Fruit fly (Drosophila melanogaster) whole organism, embryonic: ENCODE data around the gene Cog2.

Experiments used
- ATbp ChIP-seq: fragments of 200-800 bp; sonication (Bioruptor generic); optimal IDR thresholded peaks from 2 replicates; lab custom pipeline; 2017; ENCODE audit warnings: missing biosample characterization, mild to moderate bottlenecking, missing genetic modification characterization, missing genetic modification reagents
- Aef1 ChIP-seq: fragments of 200-800 bp; sonication (Bioruptor generic); IDR thresholded peaks from 3 replicates; pipeline ENCODE4 v1.3.6; 2022; ENCODE audit warnings: missing biosample characterization, missing genetic modification characterization
- BEAF-32 ChIP-seq: fragments of 200-800 bp; sonication (Bioruptor generic); optimal IDR thresholded peaks from 3 replicates; lab custom pipeline; 2017; ENCODE audit warnings: missing biosample characterization, missing genetic modification characterization, mild to moderate bottlenecking, moderate library complexity, missing genetic modification reagents
- C15 ChIP-seq: fragments of 200-800 bp; sonication (Bioruptor generic); IDR thresholded peaks from 3 replicates; pipeline ENCODE4 v1.3.6; 2022; ENCODE audit warnings: missing biosample characterization, missing genetic modification characterization
- CG10209 ChIP-seq: fragments of 200-800 bp; sonication (Bioruptor generic); optimal IDR thresholded peaks from 3 replicates; lab custom pipeline; 2017; ENCODE audit warnings: missing biosample characterization, mild to moderate bottlenecking, missing genetic modification characterization, missing genetic modification reagents
- CG10462 ChIP-seq: fragments of 200-800 bp; sonication (Bioruptor generic); optimal IDR thresholded peaks from 2 replicates; lab custom pipeline; 2016; ENCODE audit warnings: missing biosample characterization, missing genetic modification characterization
- CG10565 ChIP-seq: fragments of 200-800 bp; sonication (Bioruptor generic); optimal IDR thresholded peaks from 3 replicates; lab custom pipeline; 2016; ENCODE audit warnings: missing biosample characterization, mild to moderate bottlenecking, missing genetic modification characterization
- CG10654 ChIP-seq: fragments of 200-800 bp; sonication (Bioruptor generic); optimal IDR thresholded peaks from 2 replicates; lab custom pipeline; 2016; ENCODE audit warnings: missing biosample characterization, missing genetic modification characterization
- CG11504 ChIP-seq: fragments of 200-800 bp; sonication (Bioruptor generic); optimal IDR thresholded peaks from 3 replicates; lab custom pipeline; 2019; ENCODE audit warnings: missing biosample characterization, mild to moderate bottlenecking, missing genetic modification characterization, moderate library complexity
- CG13624 ChIP-seq: fragments of 200-800 bp; sonication (Bioruptor generic); optimal IDR thresholded peaks from 2 replicates; lab custom pipeline; 2016; ENCODE audit warnings: missing biosample characterization, missing genetic modification characterization
- CG15269 ChIP-seq: fragments of 200-800 bp; sonication (Bioruptor generic); optimal IDR thresholded peaks from 2 replicates; lab custom pipeline; 2018; ENCODE audit warnings: missing biosample characterization, mild to moderate bottlenecking, missing genetic modification characterization, moderate library complexity
- CG1602 ChIP-seq: fragments of 200-800 bp; sonication (Bioruptor generic); optimal IDR thresholded peaks from 3 replicates; lab custom pipeline; 2016; ENCODE audit warnings: missing biosample characterization, missing genetic modification characterization
- CG16863 ChIP-seq: fragments of 200-800 bp; sonication (Bioruptor generic); optimal IDR thresholded peaks from 3 replicates; lab custom pipeline; 2016; ENCODE audit warnings: missing biosample characterization, missing genetic modification characterization
- CG17912 ChIP-seq: fragments of 200-800 bp; sonication (Bioruptor generic); optimal IDR thresholded peaks from 2 replicates; lab custom pipeline; 2018; ENCODE audit warnings: missing biosample characterization, mild to moderate bottlenecking, missing genetic modification characterization
- CG18599 ChIP-seq: fragments of 200-800 bp; sonication (Bioruptor generic); optimal IDR thresholded peaks from 3 replicates; lab custom pipeline; 2017; ENCODE audit warnings: missing biosample characterization, missing genetic modification characterization, mild to moderate bottlenecking, moderate library complexity, missing genetic modification reagents
- CG2202 ChIP-seq: fragments of 200-800 bp; sonication (Bioruptor generic); optimal IDR thresholded peaks from 2 replicates; lab custom pipeline; 2018; ENCODE audit warnings: missing biosample characterization, mild to moderate bottlenecking, missing genetic modification characterization
- CG2875 ChIP-seq: fragments of 200-800 bp; sonication (Bioruptor generic); optimal IDR thresholded peaks from 2 replicates; lab custom pipeline; 2017; ENCODE audit warnings: missing biosample characterization, mild to moderate bottlenecking, missing genetic modification characterization, missing genetic modification reagents
- CG30403 ChIP-seq: fragments of 200-800 bp; sonication (Bioruptor generic); optimal IDR thresholded peaks from 3 replicates; lab custom pipeline; 2016; ENCODE audit warnings: missing biosample characterization, missing genetic modification characterization
- CG34376 ChIP-seq: fragments of 200-800 bp; sonication (Bioruptor generic); optimal IDR thresholded peaks from 2 replicates; lab custom pipeline; 2018; ENCODE audit warnings: missing biosample characterization, mild to moderate bottlenecking, missing genetic modification characterization
- CG5180 ChIP-seq: fragments of 200-800 bp; sonication (Bioruptor generic); optimal IDR thresholded peaks from 3 replicates; lab custom pipeline; 2017; ENCODE audit warnings: missing biosample characterization, missing genetic modification characterization, mild to moderate bottlenecking, moderate library complexity, missing genetic modification reagents
- CG7786 ChIP-seq: fragments of 200-800 bp; sonication (Bioruptor generic); optimal IDR thresholded peaks from 2 replicates; lab custom pipeline; 2016; ENCODE audit warnings: missing biosample characterization, missing genetic modification characterization
- CG8089 ChIP-seq: fragments of 200-800 bp; sonication (Bioruptor generic); optimal IDR thresholded peaks from 3 replicates; lab custom pipeline; 2016; ENCODE audit warnings: missing biosample characterization, missing genetic modification characterization
- CG9609 ChIP-seq: fragments of 200-800 bp; sonication (Bioruptor generic); optimal IDR thresholded peaks from 3 replicates; lab custom pipeline; 2016; ENCODE audit warnings: missing biosample characterization, missing genetic modification characterization
- CrebB ChIP-seq: fragments of 200-800 bp; sonication (Bioruptor generic); optimal IDR thresholded peaks from 3 replicates; lab custom pipeline; 2018; ENCODE audit warnings: missing biosample characterization, mild to moderate bottlenecking, missing genetic modification characterization
- Dfd ChIP-seq, 2 experiments: fragments of >200 bp; optimal IDR thresholded peaks; 2 replicates each; lab custom pipeline; 2017; ENCODE audit warnings: missing biosample characterization in 2 of 2, missing genetic modification characterization in 2 of 2
- Hr39 ChIP-seq: fragments of >200 bp; optimal IDR thresholded peaks from 2 replicates; lab custom pipeline; 2017
- MBD-R2 ChIP-seq: fragments of 200-800 bp; sonication (Bioruptor generic); IDR thresholded peaks from 2 replicates; pipeline ENCODE4 v1.3.6; 2022; ENCODE audit warnings: missing biosample characterization, missing genetic modification characterization
- Mad ChIP-seq: fragments of 200-800 bp; sonication (Bioruptor generic); optimal IDR thresholded peaks from 2 replicates; lab custom pipeline; 2016; ENCODE audit warnings: missing biosample characterization, missing genetic modification characterization
- Med ChIP-seq: fragments of 200-800 bp; sonication (Bioruptor generic); peaks from one replicate; lab custom pipeline; 2016; ENCODE audit warnings: missing biosample characterization, missing genetic modification characterization, mild to moderate bottlenecking, inconsistent platforms, moderate library complexity
- PHDP ChIP-seq: fragments of 200-800 bp; sonication (Bioruptor generic); optimal IDR thresholded peaks from 3 replicates; lab custom pipeline; 2018; ENCODE audit warnings: missing biosample characterization, mild to moderate bottlenecking, missing genetic modification characterization, moderate library complexity
- Ptx1 ChIP-seq: fragments of 200-800 bp; sonication (Bioruptor generic); IDR thresholded peaks from 2 replicates; pipeline ENCODE4 v1.3.6; 2022; ENCODE audit warnings: missing biosample characterization, missing genetic modification characterization
- Rx ChIP-seq: fragments of 200-800 bp; sonication (Bioruptor generic); IDR thresholded peaks from 2 replicates; pipeline ENCODE4 v1.3.6; 2022; ENCODE audit warnings: missing biosample characterization, missing genetic modification characterization
- ac ChIP-seq: fragments of 200-800 bp; sonication (Bioruptor generic); optimal IDR thresholded peaks from 3 replicates; lab custom pipeline; 2017; ENCODE audit warnings: missing biosample characterization, mild to moderate bottlenecking, missing genetic modification characterization
- ase ChIP-seq: fragments of 200-800 bp; sonication (Bioruptor generic); IDR thresholded peaks from 3 replicates; pipeline ENCODE4 v1.3.6; 2022; ENCODE audit warnings: missing biosample characterization, missing genetic modification characterization
- bsh ChIP-seq, 2 experiments: fragments of 200-800 bp; sonication (Bioruptor generic); optimal IDR thresholded peaks; 2 replicates each; lab custom pipeline; 2017 to 2018; ENCODE audit warnings: mild to moderate bottlenecking in 2 of 2, missing biosample characterization in 2 of 2, missing genetic modification characterization in 2 of 2, moderate library complexity in 1 of 2
- corto ChIP-seq: fragments of 200-800 bp; sonication (Bioruptor generic); optimal IDR thresholded peaks from 2 replicates; lab custom pipeline; 2016; ENCODE audit warnings: missing biosample characterization, mild to moderate bottlenecking, missing genetic modification characterization, moderate library complexity
- croc ChIP-seq: fragments of 200-800 bp; sonication (Bioruptor generic); conservative IDR thresholded peaks from 3 replicates; pipeline ENCODE4 v1.3.6; 2022; ENCODE audit warnings: missing biosample characterization, missing genetic modification characterization
- crp ChIP-seq, 2 experiments: fragments of 200-800 bp; sonication (Bioruptor generic); optimal IDR thresholded peaks; 2 replicates in 1 of 2; 3 replicates in 1 of 2; lab custom pipeline; 2017; ENCODE audit warnings: missing biosample characterization in 2 of 2, missing genetic modification characterization in 2 of 2, mild to moderate bottlenecking in 1 of 2, moderate library complexity in 1 of 2
- gro ChIP-seq: fragments of 200-800 bp; sonication (Bioruptor generic); optimal IDR thresholded peaks from 2 replicates; lab custom pipeline; 2016; ENCODE audit warnings: missing biosample characterization, missing genetic modification characterization
- knrl ChIP-seq: fragments of 200-800 bp; sonication (Bioruptor generic); IDR thresholded peaks from 3 replicates; pipeline ENCODE4 v1.3.6; 2022; ENCODE audit warnings: missing biosample characterization, missing genetic modification characterization; ENCODE audit not compliant: partially characterized antibody
- maf-S ChIP-seq: fragments of 200-800 bp; sonication (Bioruptor generic); optimal IDR thresholded peaks from 2 replicates; lab custom pipeline; 2016; ENCODE audit warnings: missing biosample characterization, missing genetic modification characterization
- mirr ChIP-seq: fragments of 200-800 bp; sonication (Bioruptor generic); optimal IDR thresholded peaks from 3 replicates; lab custom pipeline; 2018; ENCODE audit warnings: missing biosample characterization, mild to moderate bottlenecking, missing genetic modification characterization
- nerfin-1 ChIP-seq: fragments of 200-800 bp; sonication (Bioruptor generic); optimal IDR thresholded peaks from 3 replicates; lab custom pipeline; 2019; ENCODE audit warnings: missing biosample characterization, mild to moderate bottlenecking, missing genetic modification characterization, moderate library complexity
- pb ChIP-seq: fragments of 200-800 bp; sonication (Bioruptor generic); optimal IDR thresholded peaks from 3 replicates; lab custom pipeline; 2016; ENCODE audit warnings: missing biosample characterization, missing genetic modification characterization
- sima ChIP-seq: fragments of 200-800 bp; sonication (Bioruptor generic); optimal IDR thresholded peaks from 2 replicates; lab custom pipeline; 2016; ENCODE audit warnings: missing biosample characterization, missing genetic modification characterization
- trem ChIP-seq: fragments of 200-800 bp; optimal IDR thresholded peaks from 3 replicates; lab custom pipeline; 2019; ENCODE audit warnings: missing biosample characterization, mild to moderate bottlenecking, missing genetic modification characterization, moderate library complexity
- unpg ChIP-seq: fragments of 200-800 bp; sonication (Bioruptor generic); optimal IDR thresholded peaks from 3 replicates; lab custom pipeline; 2018; ENCODE audit warnings: missing biosample characterization, mild to moderate bottlenecking, missing genetic modification characterization, moderate library complexity
- vnd ChIP-seq: fragments of 200-800 bp; sonication (Bioruptor generic); IDR thresholded peaks from 3 replicates; pipeline ENCODE4 v1.3.6; 2022; ENCODE audit warnings: missing biosample characterization, missing genetic modification characterization; ENCODE audit not compliant: partially characterized antibody
- vvl ChIP-seq: fragments of 200-800 bp; sonication (Bioruptor generic); IDR thresholded peaks from 2 replicates; pipeline ENCODE4 v1.3.6; 2022; ENCODE audit warnings: missing biosample characterization, missing genetic modification characterization
- wdn ChIP-seq: fragments of 200-800 bp; sonication (Bioruptor generic); IDR thresholded peaks from 2 replicates; pipeline ENCODE4 v1.3.6; 2022; ENCODE audit warnings: missing biosample characterization, missing genetic modification characterization
- z ChIP-seq: fragments of 200-800 bp; sonication (Bioruptor generic); IDR thresholded peaks from 3 replicates; pipeline ENCODE4 v1.3.6; 2022; ENCODE audit warnings: missing biosample characterization, missing genetic modification characterization

Cog2 gene

dm6 chr3R:15350993-15351426 is 10.4 kb downstream of the Cog2 start, which contains the start of the genes Trs33 and Tmtc4 (continued):
- no peak for TF ChIP-seq knrl
- TF ChIP-seq vnd (GFP tag; lab: Robert Waterston, UW), result no peak
- TF ChIP-seq CG10462 (GFP tag; lab: Kevin White, UChicago), result no peak
- peak; percentile 46 for TF ChIP-seq nerfin-1 (tag; lab: Kevin White, UChicago)
- peak in 1 of 2 experiments; percentile 25 for TF ChIP-seq bsh (GFP tag; optimal IDR thresholded peaks at IDR 0.05; lab: Kevin White, UChicago)
- peak; percentile 42 for TF ChIP-seq CG30403 (GFP tag; lab: Kevin White, UChicago)
- TF ChIP-seq CG7786 (GFP tag; lab: Kevin White, UChicago), result no peak
- TF ChIP-seq vvl (GFP tag; lab: Robert Waterston, UW), result peak; percentile 71
- no peak for TF ChIP-seq ATbp (GFP tag; lab: Kevin White, UChicago)
- peak; percentile 21 for TF ChIP-seq CG10209 (GFP tag; lab: Kevin White, UChicago)
- TF ChIP-seq ase (GFP tag; lab: Robert Waterston, UW), result peak; percentile 37; the same call in 1 of the 3 replicates
- TF ChIP-seq maf-S, result no peak
- peak; percentile 93 for TF ChIP-seq MBD-R2 (GFP tag; lab: Robert Waterston, UW)
- no peak for TF ChIP-seq pb (GFP tag; lab: Kevin White, UChicago)
- peak; percentile 70 for TF ChIP-seq CG5180 (GFP tag; lab: Kevin White, UChicago)
- TF ChIP-seq Rx, result no peak
- peak; percentile 76 for TF ChIP-seq Med (GFP tag; lab: Kevin White, UChicago)
- TF ChIP-seq z (GFP tag; lab: Robert Waterston, UW), result no peak
- peak; percentile 51 for TF ChIP-seq PHDP
- TF ChIP-seq Aef1 (GFP tag; lab: Robert Waterston, UW), result peak; percentile 43; the same call in 2 of the 3 replicates
- TF ChIP-seq mirr, result no peak
- TF ChIP-seq CG11504, result no peak
- TF ChIP-seq CG15269 (tag; lab: Kevin White, UChicago), result peak; percentile 59
- no peak for TF ChIP-seq CG10565 (GFP tag; lab: Kevin White, UChicago)
- TF ChIP-seq wdn, result no peak
- TF ChIP-seq Mad (GFP tag; lab: Kevin White, UChicago), result no peak
- TF ChIP-seq CG17912 (GFP tag; lab: Kevin White, UChicago), result no peak
- TF ChIP-seq CG9609 (GFP tag; lab: Kevin White, UChicago), result no peak
- peak; percentile 37 for TF ChIP-seq CG18599 (GFP tag; lab: Kevin White, UChicago)
- TF ChIP-seq CG34376 (GFP tag; lab: Kevin White, UChicago), result peak; percentile 15
- TF ChIP-seq C15 (GFP tag; lab: Robert Waterston, UW), result no peak
- TF ChIP-seq CG16863 (GFP tag; lab: Kevin White, UChicago), result no peak
- TF ChIP-seq unpg (GFP tag; lab: Kevin White, UChicago), result peak; percentile 50
- peak; percentile 25 for TF ChIP-seq BEAF-32 (GFP tag; lab: Kevin White, UChicago)
- no peak for TF ChIP-seq ac (GFP tag; lab: Kevin White, UChicago)
- TF ChIP-seq CG1602 (GFP tag; lab: Kevin White, UChicago), result peak; percentile 15
- no peak for TF ChIP-seq CG13624
- no peak for TF ChIP-seq gro
- peak; percentile 76 for TF ChIP-seq trem (tag; lab: Kevin White, UChicago)
- TF ChIP-seq CG2875, result no peak
- no peak for TF ChIP-seq CrebB (tag; lab: Kevin White, UChicago)
- no peak for TF ChIP-seq CG8089 (GFP tag; lab: Kevin White, UChicago)
- TF ChIP-seq croc (GFP tag; lab: Robert Waterston, UW), result no peak
- TF ChIP-seq Hr39 (lab: Kevin White, UChicago), result no peak
- no peak for TF ChIP-seq sima (GFP tag; lab: Kevin White, UChicago)
- peak; percentile 20 for TF ChIP-seq CG10654 (GFP tag; lab: Kevin White, UChicago)
- 0 out of 2 replicates have a peak, but pooled peaks have one; percentile 33 for TF ChIP-seq Ptx1 (GFP tag; lab: Robert Waterston, UW)
- peak in 1 of 2 experiments; percentile 89 for TF ChIP-seq crp (GFP tag; optimal IDR thresholded peaks at IDR 0.05; lab: Kevin White, UChicago)
- TF ChIP-seq Dfd (GFP tag; optimal IDR thresholded peaks at IDR 0.05; lab: Kevin White, UChicago), result no peak
- no peak for TF ChIP-seq CG2202
- TF ChIP-seq corto, result no peak
